Worm (Caenorhabditis elegans): Measurements from ENCODE around the gene lec-8.

lec-8 gene

ce11 chrX:9822606-9823264 is 27.6 kb upstream of the lec-8 start (continued):
- TF ChIP-seq D1046.2 (GFP tag; IDR thresholded peaks at IDR 0.05) (no peak), lsy-2 (tag; optimal IDR thresholded peaks at IDR 0.05) (no peak), duxl-1 (tag; optimal IDR thresholded peaks at IDR 0.05; ENCODE audit: poor library complexity) (no peak), zfp-3 (GFP tag; conservative IDR thresholded peaks at IDR 0.05) (no peak), ces-1 (GFP tag; optimal IDR thresholded peaks at IDR 0.05) (no peak), daf-19 (GFP tag; conservative IDR thresholded peaks at IDR 0.05) (no peak), tag-97 (GFP tag; IDR thresholded peaks at IDR 0.05) (no peak), hif-1 (tag; optimal IDR thresholded peaks at IDR 0.05) (no peak), skn-1 (tag; optimal IDR thresholded peaks at IDR 0.05) (no peak), lir-3 (tag; optimal IDR thresholded peaks at IDR 0.05) (no peak), tra-1 (GFP tag; IDR thresholded peaks at IDR 0.05) (no peak), attf-4 (tag; optimal IDR thresholded peaks at IDR 0.05) (no peak), snpc-4 (tag; optimal IDR thresholded peaks at IDR 0.05) (no peak), spr-3 (GFP tag; optimal IDR thresholded peaks at IDR 0.05) (no peak), Y75B8A.6 (GFP tag; IDR thresholded peaks at IDR 0.05) (no peak), lin-15B (tag; optimal IDR thresholded peaks at IDR 0.05) (no peak), zfp-2 (tag; optimal IDR thresholded peaks at IDR 0.05) (no peak), dve-1 (tag; optimal IDR thresholded peaks at IDR 0.05; ENCODE audit: insufficient read depth) (peak; percentile 86), ztf-7 (tag; optimal IDR thresholded peaks at IDR 0.05) (no peak), nhr-25 (tag; optimal IDR thresholded peaks at IDR 0.05; ENCODE audit: borderline replicate concordance, insufficient read depth) (peak; percentile 59), dmd-6 (GFP tag; IDR thresholded peaks at IDR 0.05) (peak; percentile 70), mxl-3 (GFP tag; optimal IDR thresholded peaks at IDR 0.05) (peak; percentile 40), nhr-237 (tag; optimal IDR thresholded peaks at IDR 0.05) (no peak), madf-5 (GFP tag; IDR thresholded peaks at IDR 0.05) (no peak), jun-1 (tag; optimal IDR thresholded peaks at IDR 0.05) (no peak), egl-27 (tag; optimal IDR thresholded peaks at IDR 0.05) (no peak), ctbp-1 (GFP tag; IDR thresholded peaks at IDR 0.05) (no peak)

- TF ChIP-seq D1046.2 (GFP tag; IDR thresholded peaks at IDR 0.05) (no peak), lir-3 (tag; optimal IDR thresholded peaks at IDR 0.05) (no peak), hmg-1.1 (GFP tag; IDR thresholded peaks at IDR 0.05) (no peak), hlh-11 (tag; optimal IDR thresholded peaks at IDR 0.05) (no peak), madf-5 (GFP tag; IDR thresholded peaks at IDR 0.05) (no peak), unc-62 (GFP tag; optimal IDR thresholded peaks at IDR 0.05 in 1 of 2) (peak in 1 of 2 experiments; percentile 70), unc-62 (tag; optimal IDR thresholded peaks at IDR 0.05) (no peak), Y105C5A.15 (GFP tag; IDR thresholded peaks at IDR 0.05) (no peak), nhr-41 (GFP tag; IDR thresholded peaks at IDR 0.05) (no peak), pha-4 (GFP tag; IDR thresholded peaks at IDR 0.05) (no peak), pha-4 (tag; optimal IDR thresholded peaks at IDR 0.05) (no peak), set-16 (GFP tag; IDR thresholded peaks at IDR 0.05) (no peak), lin-15B (tag; optimal IDR thresholded peaks at IDR 0.05) (no peak), skn-1 (tag; optimal IDR thresholded peaks at IDR 0.05) (no peak), ceh-20 (GFP tag; IDR thresholded peaks at IDR 0.05) (0 out of 2 replicates have a peak, but pooled peaks have one; percentile 16), F10B5.3 (tag; optimal IDR thresholded peaks at IDR 0.05) (no peak), daf-16 (GFP tag; optimal IDR thresholded peaks at IDR 0.05) (no peak), daf-16 (tag; optimal IDR thresholded peaks at IDR 0.05) (no peak), mdt-29 (GFP tag; IDR thresholded peaks at IDR 0.05) (no peak), aha-1 (tag) (peak; percentile 94), zfp-2 (tag; optimal IDR thresholded peaks at IDR 0.05) (no peak), Y48G9A.11 (GFP tag; IDR thresholded peaks at IDR 0.05) (no peak), snpc-1.2 (GFP tag; IDR thresholded peaks at IDR 0.05) (no peak), attf-4 (tag; optimal IDR thresholded peaks at IDR 0.05) (no peak), vab-7 (GFP tag; IDR thresholded peaks at IDR 0.05) (no peak)
Observed at ce11 chrX:9831215-9831614, 19.2 kb upstream of the lec-8 start, which contains the start of gene rrc-1. rrc-1 (minus strand) TSS chrX:9831288.

Measured in whole organism, L4 larva.